Fruit fly (Drosophila melanogaster) whole organism, embryonic: Measurements from ENCODE around the gene CG11550.
A peak's percentile ranks its signal among the peaks of the same experiment; 100 is the strongest.

Experiments used
- Aef1 ChIP-seq: fragments of 200-800 bp; sonication (Bioruptor generic); IDR thresholded peaks from 3 replicates; pipeline ENCODE4 v1.3.6; 2022; ENCODE audit warnings: missing biosample characterization, missing genetic modification characterization
- Atf6 ChIP-seq: fragments of 200-800 bp; sonication (Bioruptor generic); IDR thresholded peaks from 2 replicates; pipeline ENCODE4 v1.3.6; 2022; ENCODE audit warnings: missing biosample characterization, missing genetic modification characterization
- CG10267 ChIP-seq: fragments of 200-800 bp; sonication (Bioruptor generic); optimal IDR thresholded peaks from 2 replicates; lab custom pipeline; 2018; ENCODE audit warnings: missing biosample characterization, mild to moderate bottlenecking, missing genetic modification characterization, moderate library complexity
- CG10321 ChIP-seq: fragments of 200-800 bp; sonication (Bioruptor generic); IDR thresholded peaks from 2 replicates; pipeline ENCODE4 v1.3.6; 2022; ENCODE audit warnings: missing biosample characterization, missing genetic modification characterization
- CG10543 ChIP-seq: fragments of 200-800 bp; sonication (Bioruptor generic); optimal IDR thresholded peaks from 3 replicates; lab custom pipeline; 2017; ENCODE audit warnings: missing biosample characterization, mild to moderate bottlenecking, missing genetic modification characterization, moderate library complexity
- CG10565 ChIP-seq: fragments of 200-800 bp; sonication (Bioruptor generic); optimal IDR thresholded peaks from 3 replicates; lab custom pipeline; 2016; ENCODE audit warnings: missing biosample characterization, mild to moderate bottlenecking, missing genetic modification characterization
- CG1233 ChIP-seq: fragments of 200-800 bp; sonication (Bioruptor generic); optimal IDR thresholded peaks from 4 replicates; lab custom pipeline; 2018; ENCODE audit warnings: missing biosample characterization, mild to moderate bottlenecking, missing genetic modification characterization
- CG12769 ChIP-seq: fragments of 200-800 bp; sonication (Bioruptor generic); optimal IDR thresholded peaks from 2 replicates; lab custom pipeline; 2019; ENCODE audit warnings: missing biosample characterization, mild to moderate bottlenecking, missing genetic modification characterization, moderate library complexity
- CG13123 ChIP-seq: fragments of 200-800 bp; sonication (Bioruptor generic); optimal IDR thresholded peaks from 2 replicates; lab custom pipeline; 2016; ENCODE audit warnings: missing biosample characterization, missing genetic modification characterization
- CG14050 ChIP-seq: fragments of 200-800 bp; sonication (Bioruptor generic); IDR thresholded peaks from 3 replicates; pipeline ENCODE4 v1.3.6; 2022; ENCODE audit warnings: missing biosample characterization, missing genetic modification characterization
- CG1529 ChIP-seq: fragments of 200-800 bp; sonication (Bioruptor generic); optimal IDR thresholded peaks from 3 replicates; lab custom pipeline; 2018; ENCODE audit warnings: missing biosample characterization, missing genetic modification characterization
- CG18599 ChIP-seq: fragments of 200-800 bp; sonication (Bioruptor generic); optimal IDR thresholded peaks from 3 replicates; lab custom pipeline; 2017; ENCODE audit warnings: missing biosample characterization, missing genetic modification characterization, mild to moderate bottlenecking, moderate library complexity, missing genetic modification reagents
- CG2712 ChIP-seq: fragments of 200-800 bp; optimal IDR thresholded peaks from 3 replicates; lab custom pipeline; 2019; ENCODE audit warnings: missing biosample characterization, mild to moderate bottlenecking, missing genetic modification characterization, moderate library complexity
- CG31224 ChIP-seq: fragments of 200-800 bp; sonication (Bioruptor generic); IDR thresholded peaks from 2 replicates; pipeline ENCODE4 v1.3.6; 2022; ENCODE audit warnings: missing biosample characterization, missing genetic modification characterization
- CG4617 ChIP-seq: fragments of 200-800 bp; sonication (Bioruptor generic); optimal IDR thresholded peaks from 3 replicates; lab custom pipeline; 2016; ENCODE audit warnings: missing biosample characterization, missing genetic modification characterization, borderline replicate concordance
- CG7372 ChIP-seq: fragments of 200-800 bp; sonication (Bioruptor generic); IDR thresholded peaks from 2 replicates; pipeline ENCODE4 v1.3.6; 2022; ENCODE audit warnings: missing biosample characterization, missing genetic modification characterization
- CG7786 ChIP-seq: fragments of 200-800 bp; sonication (Bioruptor generic); optimal IDR thresholded peaks from 2 replicates; lab custom pipeline; 2016; ENCODE audit warnings: missing biosample characterization, missing genetic modification characterization
- Camta ChIP-seq: fragments of 200-800 bp; sonication (Bioruptor generic); optimal IDR thresholded peaks from 2 replicates; lab custom pipeline; 2016; ENCODE audit warnings: missing biosample characterization, missing genetic modification characterization
- Deaf1 ChIP-seq: fragments of 200-800 bp; optimal IDR thresholded peaks from 3 replicates; lab custom pipeline; 2019; ENCODE audit warnings: missing biosample characterization, mild to moderate bottlenecking, missing genetic modification characterization, moderate library complexity
- HmgD ChIP-seq: fragments of 200-800 bp; sonication (Bioruptor generic); optimal IDR thresholded peaks from 3 replicates; lab custom pipeline; 2016; ENCODE audit warnings: missing biosample characterization, missing genetic modification characterization
- Lim3 ChIP-seq: fragments of 200-800 bp; sonication (Bioruptor generic); IDR thresholded peaks from 2 replicates; pipeline ENCODE4 v1.3.6; 2022; ENCODE audit warnings: missing biosample characterization, missing genetic modification characterization
- Rfx ChIP-seq: fragments of 200-800 bp; sonication (Bioruptor generic); IDR thresholded peaks from 2 replicates; pipeline ENCODE4 v1.3.6; 2022; ENCODE audit warnings: missing biosample characterization, missing genetic modification characterization
- Scr ChIP-seq: fragments of 200-800 bp; sonication (Bioruptor generic); IDR thresholded peaks from 2 replicates; pipeline ENCODE4 v1.3.6; 2022; ENCODE audit warnings: missing biosample characterization, missing genetic modification characterization; ENCODE audit not compliant: partially characterized antibody
- Sox100B ChIP-seq: fragments of 200-800 bp; sonication (Bioruptor generic); optimal IDR thresholded peaks from 3 replicates; lab custom pipeline; 2018; ENCODE audit warnings: missing biosample characterization, mild to moderate bottlenecking, missing genetic modification characterization
- Vsx1 ChIP-seq: fragments of 200-800 bp; sonication (Bioruptor generic); optimal IDR thresholded peaks from 2 replicates; lab custom pipeline; 2017; ENCODE audit warnings: missing biosample characterization, mild to moderate bottlenecking, missing genetic modification characterization, missing genetic modification reagents
- Xrp1 ChIP-seq: fragments of 200-800 bp; sonication (Bioruptor generic); IDR thresholded peaks from 2 replicates; pipeline ENCODE4 v1.3.6; 2022; ENCODE audit warnings: missing biosample characterization, missing genetic modification characterization
- abd-A ChIP-seq: fragments of 200-800 bp; sonication (Bioruptor generic); optimal IDR thresholded peaks from 3 replicates; lab custom pipeline; 2019; ENCODE audit warnings: missing biosample characterization, mild to moderate bottlenecking, missing genetic modification characterization, moderate library complexity
- croc ChIP-seq: fragments of 200-800 bp; sonication (Bioruptor generic); conservative IDR thresholded peaks from 3 replicates; pipeline ENCODE4 v1.3.6; 2022; ENCODE audit warnings: missing biosample characterization, missing genetic modification characterization
- crol ChIP-seq: fragments of 200-800 bp; sonication (Bioruptor generic); IDR thresholded peaks from 2 replicates; pipeline ENCODE4 v1.3.6; 2022; ENCODE audit warnings: missing biosample characterization, missing genetic modification characterization
- fd96Cb ChIP-seq: fragments of 200-800 bp; sonication (Bioruptor generic); optimal IDR thresholded peaks from 2 replicates; lab custom pipeline; 2018; ENCODE audit warnings: missing biosample characterization, mild to moderate bottlenecking, missing genetic modification characterization, moderate library complexity
- gcm ChIP-seq: fragments of 200-800 bp; sonication (Bioruptor generic); optimal IDR thresholded peaks from 2 replicates; lab custom pipeline; 2019; ENCODE audit warnings: missing biosample characterization, mild to moderate bottlenecking, missing genetic modification characterization, moderate library complexity
- gsb ChIP-seq: fragments of 200-800 bp; sonication (Bioruptor generic); IDR thresholded peaks from 2 replicates; pipeline ENCODE4 v1.3.6; 2022; ENCODE audit warnings: missing biosample characterization, missing genetic modification characterization
- gsb-n ChIP-seq: fragments of 200-800 bp; sonication (Bioruptor generic); optimal IDR thresholded peaks from 3 replicates; lab custom pipeline; 2018; ENCODE audit warnings: missing biosample characterization, mild to moderate bottlenecking, missing genetic modification characterization
- hkb ChIP-seq, 2 experiments: fragments of 200-800 bp in 1 of 2; fragments of >200 bp in 1 of 2; sonication (Bioruptor generic) in 1 of 2; IDR thresholded peaks in 1 of 2; optimal IDR thresholded peaks in 1 of 2; 2 replicates each; pipeline versions ENCODE4 v1.3.6 to Lab custom; 2017 to 2022; ENCODE audit warnings: missing biosample characterization in 1 of 2, missing genetic modification characterization in 1 of 2
- jigr1 ChIP-seq: fragments of 200-800 bp; sonication (Bioruptor generic); IDR thresholded peaks from 3 replicates; pipeline ENCODE4 v1.3.6; 2022; ENCODE audit warnings: missing biosample characterization, missing genetic modification characterization
- ken ChIP-seq: fragments of 200-800 bp; sonication (Bioruptor generic); IDR thresholded peaks from 3 replicates; pipeline ENCODE4 v1.3.6; 2022; ENCODE audit warnings: missing biosample characterization, missing genetic modification characterization
- lab ChIP-seq: fragments of 200-800 bp; sonication (Bioruptor generic); optimal IDR thresholded peaks from 3 replicates; lab custom pipeline; 2017; ENCODE audit warnings: missing biosample characterization, missing genetic modification characterization, mild to moderate bottlenecking, moderate library complexity, missing genetic modification reagents
- nau ChIP-seq: fragments of 200-800 bp; sonication (Bioruptor generic); optimal IDR thresholded peaks from 3 replicates; lab custom pipeline; 2017; ENCODE audit warnings: missing biosample characterization, mild to moderate bottlenecking, missing genetic modification characterization, missing genetic modification reagents
- nerfin-1 ChIP-seq: fragments of 200-800 bp; sonication (Bioruptor generic); optimal IDR thresholded peaks from 3 replicates; lab custom pipeline; 2019; ENCODE audit warnings: missing biosample characterization, mild to moderate bottlenecking, missing genetic modification characterization, moderate library complexity
- pan ChIP-seq, 4 experiments: fragments of >200 bp in 3 of 4; fragments of 200-800 bp in 1 of 4; sonication (Bioruptor generic) in 1 of 4; optimal IDR thresholded peaks in 3 of 4; IDR thresholded peaks in 1 of 4; 2 replicates each; pipeline versions ENCODE4 v1.3.6 to Lab custom; 2017 to 2022; ENCODE audit warnings: missing biosample characterization in 2 of 4, missing genetic modification characterization in 2 of 4, mixed read lengths in 1 of 4
- row ChIP-seq: fragments of 200-800 bp; sonication (Bioruptor generic); IDR thresholded peaks from 3 replicates; pipeline ENCODE4 v1.3.6; 2022; ENCODE audit warnings: missing biosample characterization, missing genetic modification characterization
- sc ChIP-seq, 3 experiments: fragments of >200 bp in 2 of 3; fragments of 200-800 bp in 1 of 3; sonication (Bioruptor generic) in 1 of 3; optimal IDR thresholded peaks; 2 replicates in 2 of 3; 3 replicates in 1 of 3; lab custom pipeline; 2017; ENCODE audit warnings: mild to moderate bottlenecking in 1 of 3, missing biosample characterization in 1 of 3, missing genetic modification characterization in 1 of 3, missing genetic modification reagents in 1 of 3
- ssp ChIP-seq: fragments of 200-800 bp; sonication (Bioruptor generic); IDR thresholded peaks from 2 replicates; pipeline ENCODE4 v1.3.6; 2022; ENCODE audit warnings: missing biosample characterization, missing genetic modification characterization
- tna ChIP-seq: fragments of 200-800 bp; sonication (Bioruptor generic); IDR thresholded peaks from 2 replicates; pipeline ENCODE4 v1.3.6; 2022; ENCODE audit warnings: missing biosample characterization, missing genetic modification characterization; ENCODE audit not compliant: partially characterized antibody
- unpg ChIP-seq: fragments of 200-800 bp; sonication (Bioruptor generic); optimal IDR thresholded peaks from 3 replicates; lab custom pipeline; 2018; ENCODE audit warnings: missing biosample characterization, mild to moderate bottlenecking, missing genetic modification characterization, moderate library complexity
- z ChIP-seq: fragments of 200-800 bp; sonication (Bioruptor generic); IDR thresholded peaks from 3 replicates; pipeline ENCODE4 v1.3.6; 2022; ENCODE audit warnings: missing biosample characterization, missing genetic modification characterization

CG11550 gene

DNA sequence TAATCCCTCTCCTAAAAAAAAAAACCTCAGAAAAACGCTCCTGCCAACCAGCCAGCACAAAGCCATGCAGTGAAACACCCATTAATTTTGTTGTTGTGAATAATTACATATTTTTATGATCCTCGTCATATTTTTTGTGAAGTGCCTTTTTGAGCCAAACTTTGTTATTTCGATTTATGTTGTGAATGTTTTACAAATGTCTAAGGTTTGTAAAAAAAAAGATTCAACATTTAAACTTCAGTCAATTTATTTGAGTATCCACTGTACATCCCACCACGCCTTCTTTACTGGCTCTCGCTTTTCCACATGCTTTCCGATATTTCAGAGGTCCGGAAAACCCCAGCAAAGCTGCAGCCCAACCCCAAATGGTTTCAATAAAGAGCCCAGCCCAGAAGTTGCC is 44.5 kb upstream of the CG11550 start (continued):
- no peak for TF ChIP-seq tna
- peak; percentile 19 for TF ChIP-seq hkb (optimal IDR thresholded peaks at IDR 0.05; lab: Kevin White, UChicago)
- TF ChIP-seq hkb (GFP tag; IDR thresholded peaks at IDR 0.05; lab: Robert Waterston, UW) = no peak
- TF ChIP-seq gsb (GFP tag; lab: Robert Waterston, UW) = no peak
- no peak for TF ChIP-seq HmgD (GFP tag; lab: Kevin White, UChicago)
- TF ChIP-seq CG12769 (tag; lab: Kevin White, UChicago) = no peak
- no peak for TF ChIP-seq CG31224 (GFP tag; lab: Robert Waterston, UW)
- TF ChIP-seq sc (optimal IDR thresholded peaks at IDR 0.05; lab: Kevin White, UChicago) = no peak
- no peak for TF ChIP-seq sc (GFP tag; optimal IDR thresholded peaks at IDR 0.05; lab: Kevin White, UChicago)
- no peak for TF ChIP-seq CG1529
- no peak for TF ChIP-seq nerfin-1
- TF ChIP-seq gcm (GFP tag; lab: Kevin White, UChicago) = no peak
- no peak for TF ChIP-seq CG10565 (GFP tag; lab: Kevin White, UChicago)
- no peak for TF ChIP-seq ssp
- TF ChIP-seq CG4617 (GFP tag; lab: Kevin White, UChicago) = no peak

dm6 chr3R:31723206-31723933 is 43.7 kb upstream of the CG11550 start:
- no peak for TF ChIP-seq jigr1 (GFP tag; lab: Robert Waterston, UW)
- peak; percentile 49 for TF ChIP-seq CG2712 (tag; lab: Kevin White, UChicago)
- TF ChIP-seq z (GFP tag; lab: Robert Waterston, UW) = 0 out of 3 replicates have a peak, but pooled peaks have one; percentile 32
- no peak for TF ChIP-seq row
- TF ChIP-seq Lim3 = no peak
- TF ChIP-seq CG31224 (GFP tag; lab: Robert Waterston, UW) = no peak
- TF ChIP-seq Camta (GFP tag; lab: Kevin White, UChicago) = peak; percentile 29
- TF ChIP-seq Rfx (GFP tag; lab: Robert Waterston, UW) = peak; percentile 29; the same call in 1 of the 2 replicates
- TF ChIP-seq Xrp1 (GFP tag; lab: Robert Waterston, UW) = peak; percentile 28; the same call in 1 of the 2 replicates
- TF ChIP-seq CG10543 = no peak
- TF ChIP-seq Sox100B (GFP tag; lab: Kevin White, UChicago) = peak; percentile 6
- no peak for TF ChIP-seq CG7372 (GFP tag; lab: Robert Waterston, UW)
- peak; percentile 26; the same call in 1 of the 3 replicates for TF ChIP-seq CG14050 (GFP tag; lab: Robert Waterston, UW)
- peak; percentile 4 for TF ChIP-seq unpg (GFP tag; lab: Kevin White, UChicago)
- no peak for TF ChIP-seq CG10321
- peak; percentile 41 for TF ChIP-seq lab (GFP tag; lab: Kevin White, UChicago)
- TF ChIP-seq gsb-n (tag; lab: Kevin White, UChicago) = peak; percentile 25
- TF ChIP-seq CG7786 (GFP tag; lab: Kevin White, UChicago) = peak; percentile 3
- TF ChIP-seq croc = peak; percentile 13; the same call in 1 of the 3 replicates
- TF ChIP-seq CG18599 = peak; percentile 27
- TF ChIP-seq Vsx1 = no peak
- TF ChIP-seq ken (GFP tag; lab: Robert Waterston, UW) = no peak
- peak; percentile 25 for TF ChIP-seq CG1233 (GFP tag; lab: Kevin White, UChicago)
- TF ChIP-seq Scr (GFP tag; lab: Robert Waterston, UW) = no peak
- peak; percentile 20 for TF ChIP-seq abd-A (tag; lab: Kevin White, UChicago)
- peak; percentile 59; the same call in 1 of the 2 replicates for TF ChIP-seq crol (GFP tag; lab: Robert Waterston, UW)
- peak; percentile 53 for TF ChIP-seq Deaf1
- no peak for TF ChIP-seq Atf6 (GFP tag; lab: Robert Waterston, UW)
- peak; percentile 2 for TF ChIP-seq CG10267 (tag; lab: Kevin White, UChicago)
- TF ChIP-seq nau (GFP tag; lab: Kevin White, UChicago) = peak; percentile 22
- peak; percentile 39; the same call in 1 of the 3 replicates for TF ChIP-seq Aef1 (GFP tag; lab: Robert Waterston, UW)
- no peak for TF ChIP-seq CG13123 (GFP tag; lab: Kevin White, UChicago)
- peak; percentile 43 for TF ChIP-seq fd96Cb (tag; lab: Kevin White, UChicago)
- no peak for TF ChIP-seq pan (optimal IDR thresholded peaks at IDR 0.05; lab: Kevin White, UChicago)
- no peak for TF ChIP-seq pan (GFP tag; optimal IDR thresholded peaks at IDR 0.05 in 1 of 2, IDR thresholded peaks at IDR 0.05 in 1 of 2)
